Worm (Caenorhabditis elegans): Measurements from ENCODE around the gene T07F8.1.

- TF ChIP-seq snpc-4 (tag; optimal IDR thresholded peaks at IDR 0.05): no peak
- TF ChIP-seq mep-1 (tag; optimal IDR thresholded peaks at IDR 0.05): no peak
- TF ChIP-seq elt-1 (tag; optimal IDR thresholded peaks at IDR 0.05; ENCODE audit: borderline replicate concordance, insufficient read depth): no peak
These were observed 7.2 kb downstream of the T07F8.1 start, which contains the start of gene C27H5.2 for ce11 chrII:7155392-7155791.

Measured in whole organism, mixed stage, embryonic.